Worm (Caenorhabditis elegans): Measurements from ENCODE around the gene pygl-1.

- no peak for TF ChIP-seq nhr-12 (tag; optimal IDR thresholded peaks at IDR 0.05)
- no peak for TF ChIP-seq jun-1 (tag; optimal IDR thresholded peaks at IDR 0.05)
- no peak for TF ChIP-seq nhr-28 (tag; optimal IDR thresholded peaks at IDR 0.05)
- no peak for TF ChIP-seq elt-3 (tag; optimal IDR thresholded peaks at IDR 0.05)
- TF ChIP-seq elt-2 (tag; optimal IDR thresholded peaks at IDR 0.05) = no peak
- no peak for TF ChIP-seq nhr-11 (tag; optimal IDR thresholded peaks at IDR 0.05)
Observed at ce11 chrV:3631591-3631990, 52.8 kb downstream of the pygl-1 start, which contains the start of gene F59B1.6.
